Fruit fly (Drosophila melanogaster) whole organism, embryonic: Measurements from ENCODE around the gene gb.

Source experiments
- Asciz ChIP-seq: fragments of 200-800 bp; sonication (Bioruptor generic); optimal IDR thresholded peaks from 2 replicates; lab custom pipeline; 2017; ENCODE audit warnings: missing biosample characterization, mild to moderate bottlenecking, missing genetic modification characterization, missing genetic modification reagents
- Atf-2 ChIP-seq: fragments of 200-800 bp; sonication (Bioruptor generic); optimal IDR thresholded peaks from 2 replicates; lab custom pipeline; 2016; ENCODE audit warnings: missing biosample characterization, missing genetic modification characterization
- Bdp1 ChIP-seq: fragments of 200-800 bp; sonication (Bioruptor generic); optimal IDR thresholded peaks from 3 replicates; lab custom pipeline; 2016; ENCODE audit warnings: missing biosample characterization, missing genetic modification characterization
- CG11093 ChIP-seq: fragments of 200-800 bp; sonication (Bioruptor generic); IDR thresholded peaks from 3 replicates; pipeline ENCODE4 v1.3.6; 2022; ENCODE audit warnings: missing biosample characterization, missing genetic modification characterization
- CG11504 ChIP-seq: fragments of 200-800 bp; sonication (Bioruptor generic); optimal IDR thresholded peaks from 3 replicates; lab custom pipeline; 2019; ENCODE audit warnings: missing biosample characterization, mild to moderate bottlenecking, missing genetic modification characterization, moderate library complexity
- CG11560 ChIP-seq: fragments of 200-800 bp; sonication (Bioruptor generic); IDR thresholded peaks from 3 replicates; pipeline ENCODE4 v1.3.6; 2022; ENCODE audit warnings: missing biosample characterization, missing genetic modification characterization
- CG14965 ChIP-seq: fragments of 200-800 bp; sonication (Bioruptor generic); optimal IDR thresholded peaks from 2 replicates; lab custom pipeline; 2016; ENCODE audit warnings: missing biosample characterization, missing genetic modification characterization, borderline replicate concordance
- CG30403 ChIP-seq: fragments of 200-800 bp; sonication (Bioruptor generic); optimal IDR thresholded peaks from 3 replicates; lab custom pipeline; 2016; ENCODE audit warnings: missing biosample characterization, missing genetic modification characterization
- CG3847 ChIP-seq: fragments of 200-800 bp; sonication (Bioruptor generic); IDR thresholded peaks from 2 replicates; pipeline ENCODE4 v1.3.6; 2022; ENCODE audit warnings: missing biosample characterization, missing genetic modification characterization
- CG43689 ChIP-seq: fragments of 200-800 bp; sonication (Bioruptor generic); IDR thresholded peaks from 2 replicates; pipeline ENCODE4 v1.3.6; 2022; ENCODE audit warnings: missing biosample characterization, missing genetic modification characterization
- CG6689 ChIP-seq: fragments of 200-800 bp; sonication (Bioruptor generic); IDR thresholded peaks from 2 replicates; pipeline ENCODE4 v1.3.6; 2022; ENCODE audit warnings: missing biosample characterization, missing genetic modification characterization
- CG7271 ChIP-seq: fragments of 200-800 bp; sonication (Bioruptor generic); optimal IDR thresholded peaks from 2 replicates; lab custom pipeline; 2018; ENCODE audit warnings: missing biosample characterization, mild to moderate bottlenecking, missing genetic modification characterization, moderate library complexity
- CG7372 ChIP-seq: fragments of 200-800 bp; sonication (Bioruptor generic); IDR thresholded peaks from 2 replicates; pipeline ENCODE4 v1.3.6; 2022; ENCODE audit warnings: missing biosample characterization, missing genetic modification characterization
- CG7556 ChIP-seq: fragments of 200-800 bp; sonication (Bioruptor generic); optimal IDR thresholded peaks from 2 replicates; lab custom pipeline; 2017; ENCODE audit warnings: missing biosample characterization, mild to moderate bottlenecking, missing genetic modification characterization
- CG8281 ChIP-seq: fragments of 200-800 bp; sonication (Bioruptor generic); optimal IDR thresholded peaks from 2 replicates; lab custom pipeline; 2018; ENCODE audit warnings: missing biosample characterization, mild to moderate bottlenecking, missing genetic modification characterization, moderate library complexity
- CG9876 ChIP-seq: fragments of 200-800 bp; sonication (Bioruptor generic); optimal IDR thresholded peaks from 2 replicates; lab custom pipeline; 2016; ENCODE audit warnings: missing biosample characterization, missing genetic modification characterization
- CkIIα-i1 ChIP-seq: fragments of 200-800 bp; sonication (Bioruptor generic); IDR thresholded peaks from 2 replicates; pipeline ENCODE4 v1.3.6; 2022; ENCODE audit warnings: missing biosample characterization, missing genetic modification characterization
- Dek ChIP-seq: fragments of 200-800 bp; sonication (Bioruptor generic); optimal IDR thresholded peaks from 3 replicates; lab custom pipeline; 2019; ENCODE audit warnings: missing biosample characterization, mild to moderate bottlenecking, missing genetic modification characterization, moderate library complexity
- Gug ChIP-seq: fragments of 200-800 bp; sonication (Bioruptor generic); IDR thresholded peaks from 4 replicates; pipeline ENCODE4 v1.3.6; 2022; ENCODE audit warnings: missing biosample characterization, missing genetic modification characterization
- H2.0 ChIP-seq: fragments of 200-800 bp; sonication (Bioruptor generic); IDR thresholded peaks from 2 replicates; pipeline ENCODE4 v1.3.6; 2022; ENCODE audit warnings: missing biosample characterization, missing genetic modification characterization
- Hr78 ChIP-seq, 2 experiments: fragments of 200-800 bp in 1 of 2; fragments of >200 bp in 1 of 2; sonication (Bioruptor generic) in 1 of 2; optimal IDR thresholded peaks; 2 replicates each; lab custom pipeline; 2017 to 2019; ENCODE audit warnings: missing biosample characterization in 2 of 2, missing genetic modification characterization in 2 of 2, mild to moderate bottlenecking in 1 of 2, moderate library complexity in 1 of 2
- MTF-1 ChIP-seq: fragments of 200-800 bp; sonication (Bioruptor generic); optimal IDR thresholded peaks from 2 replicates; lab custom pipeline; 2018; ENCODE audit warnings: missing biosample characterization, mild to moderate bottlenecking, missing genetic modification characterization, borderline replicate concordance
- Med ChIP-seq: fragments of 200-800 bp; sonication (Bioruptor generic); peaks from one replicate; lab custom pipeline; 2016; ENCODE audit warnings: missing biosample characterization, missing genetic modification characterization, mild to moderate bottlenecking, inconsistent platforms, moderate library complexity
- Mes4 ChIP-seq: fragments of 200-800 bp; sonication (Bioruptor generic); optimal IDR thresholded peaks from 2 replicates; lab custom pipeline; 2016; ENCODE audit warnings: missing biosample characterization, missing genetic modification characterization
- NC2α ChIP-seq: fragments of 200-800 bp; sonication (Bioruptor generic); optimal IDR thresholded peaks from 2 replicates; lab custom pipeline; 2016; ENCODE audit warnings: missing biosample characterization, missing genetic modification characterization
- NC2β ChIP-seq: fragments of 200-800 bp; sonication (Bioruptor generic); optimal IDR thresholded peaks from 2 replicates; lab custom pipeline; 2016; ENCODE audit warnings: missing biosample characterization, missing genetic modification characterization
- NK7.1 ChIP-seq: fragments of 200-800 bp; sonication (Bioruptor generic); optimal IDR thresholded peaks from 3 replicates; lab custom pipeline; 2016; ENCODE audit warnings: missing biosample characterization, missing genetic modification characterization
- Nf-YA ChIP-seq: fragments of 200-800 bp; sonication (Bioruptor generic); IDR thresholded peaks from 2 replicates; pipeline ENCODE4 v1.3.6; 2022; ENCODE audit warnings: missing biosample characterization, missing genetic modification characterization
- Sox100B ChIP-seq: fragments of 200-800 bp; sonication (Bioruptor generic); optimal IDR thresholded peaks from 3 replicates; lab custom pipeline; 2018; ENCODE audit warnings: missing biosample characterization, mild to moderate bottlenecking, missing genetic modification characterization
- amos ChIP-seq: fragments of 200-800 bp; sonication (Bioruptor generic); IDR thresholded peaks from 2 replicates; pipeline ENCODE4 v1.3.6; 2022; ENCODE audit warnings: missing biosample characterization, missing genetic modification characterization; ENCODE audit not compliant: partially characterized antibody
- bcd ChIP-seq: fragments of 200-800 bp; sonication (Bioruptor generic); optimal IDR thresholded peaks from 2 replicates; lab custom pipeline; 2017; ENCODE audit warnings: missing biosample characterization, mild to moderate bottlenecking, missing genetic modification characterization
- chif ChIP-seq, 2 experiments: fragments of 200-800 bp; sonication (Bioruptor generic); optimal IDR thresholded peaks; 3 replicates each; lab custom pipeline; 2016; ENCODE audit warnings: missing biosample characterization in 2 of 2, missing genetic modification characterization in 2 of 2
- ci ChIP-seq: fragments of 200-800 bp; sonication (Bioruptor generic); IDR thresholded peaks from 3 replicates; pipeline ENCODE4 v1.3.6; 2022; ENCODE audit warnings: missing biosample characterization, missing genetic modification characterization
- crp ChIP-seq, 2 experiments: fragments of 200-800 bp; sonication (Bioruptor generic); optimal IDR thresholded peaks; 2 replicates in 1 of 2; 3 replicates in 1 of 2; lab custom pipeline; 2017; ENCODE audit warnings: missing biosample characterization in 2 of 2, missing genetic modification characterization in 2 of 2, mild to moderate bottlenecking in 1 of 2, moderate library complexity in 1 of 2
- disco-r ChIP-seq: fragments of 200-800 bp; sonication (Bioruptor generic); optimal IDR thresholded peaks from 2 replicates; lab custom pipeline; 2016; ENCODE audit warnings: missing biosample characterization, missing genetic modification characterization
- dpn ChIP-seq, 2 experiments: fragments of 200-800 bp; sonication (Bioruptor generic); optimal IDR thresholded peaks; 3 replicates each; lab custom pipeline; 2016; ENCODE audit warnings: missing biosample characterization in 2 of 2, missing genetic modification characterization in 2 of 2
- gsb-n ChIP-seq: fragments of 200-800 bp; sonication (Bioruptor generic); optimal IDR thresholded peaks from 3 replicates; lab custom pipeline; 2018; ENCODE audit warnings: missing biosample characterization, mild to moderate bottlenecking, missing genetic modification characterization
- her ChIP-seq: fragments of 200-800 bp; sonication (Bioruptor generic); optimal IDR thresholded peaks from 2 replicates; lab custom pipeline; 2016; ENCODE audit warnings: missing biosample characterization, missing genetic modification characterization
- hth ChIP-seq: fragments of >200 bp; optimal IDR thresholded peaks from 2 replicates; lab custom pipeline; 2017; ENCODE audit warnings: inconsistent platforms
- kay ChIP-seq: fragments of 200-800 bp; sonication (Bioruptor generic); optimal IDR thresholded peaks from 2 replicates; lab custom pipeline; 2016; ENCODE audit warnings: missing biosample characterization, missing genetic modification characterization
- klu ChIP-seq: fragments of 200-800 bp; sonication (Bioruptor generic); IDR thresholded peaks from 2 replicates; pipeline ENCODE4 v1.3.6; 2022; ENCODE audit warnings: missing biosample characterization, missing genetic modification characterization
- lmd ChIP-seq: fragments of 200-800 bp; sonication (Bioruptor generic); IDR thresholded peaks from 2 replicates; pipeline ENCODE4 v1.3.6; 2022; ENCODE audit warnings: missing biosample characterization, missing genetic modification characterization
- mld ChIP-seq: fragments of 200-800 bp; sonication (Bioruptor generic); IDR thresholded peaks from 3 replicates; pipeline ENCODE4 v1.3.6; 2022; ENCODE audit warnings: missing biosample characterization, missing genetic modification characterization; ENCODE audit not compliant: partially characterized antibody
- onecut ChIP-seq: fragments of 200-800 bp; sonication (Bioruptor generic); IDR thresholded peaks from 2 replicates; pipeline ENCODE4 v1.3.6; 2022; ENCODE audit warnings: missing biosample characterization, missing genetic modification characterization
- phol ChIP-seq: fragments of 200-800 bp; sonication (Bioruptor generic); optimal IDR thresholded peaks from 3 replicates; lab custom pipeline; 2018; ENCODE audit warnings: missing biosample characterization, mild to moderate bottlenecking, missing genetic modification characterization, moderate library complexity
- repo ChIP-seq: fragments of 200-800 bp; sonication (Bioruptor generic); optimal IDR thresholded peaks from 2 replicates; lab custom pipeline; 2016; ENCODE audit warnings: missing biosample characterization, missing genetic modification characterization
- slou ChIP-seq: fragments of 200-800 bp; sonication (Bioruptor generic); optimal IDR thresholded peaks from 3 replicates; lab custom pipeline; 2016; ENCODE audit warnings: missing biosample characterization, missing genetic modification characterization
- slp2 ChIP-seq: fragments of 200-800 bp; sonication (Bioruptor generic); optimal IDR thresholded peaks from 2 replicates; lab custom pipeline; 2016; ENCODE audit warnings: missing biosample characterization, missing genetic modification characterization
- stc ChIP-seq: fragments of 200-800 bp; sonication (Bioruptor generic); IDR thresholded peaks from 2 replicates; pipeline ENCODE4 v1.3.6; 2022; ENCODE audit warnings: missing biosample characterization, missing genetic modification characterization
- tgo ChIP-seq: fragments of 200-800 bp; sonication (Bioruptor generic); IDR thresholded peaks from 3 replicates; pipeline ENCODE4 v1.3.6; 2022; ENCODE audit warnings: missing biosample characterization, missing genetic modification characterization
- trh ChIP-seq: fragments of 200-800 bp; sonication (Bioruptor generic); optimal IDR thresholded peaks from 2 replicates; lab custom pipeline; 2016; ENCODE audit warnings: missing biosample characterization, missing genetic modification characterization
- wor ChIP-seq: fragments of 200-800 bp; sonication (Bioruptor generic); IDR thresholded peaks from 2 replicates; pipeline ENCODE4 v1.3.6; 2022; ENCODE audit warnings: missing biosample characterization, missing genetic modification characterization

Gene gb

dm6 chr3R:27137914-27138323, 25.8 kb upstream of the gb start (continued):
- TF ChIP-seq CG7556 (peak; percentile 41), slou (GFP tag; lab: Kevin White, UChicago) (no peak), H2.0 (GFP tag; lab: Robert Waterston, UW) (no peak), kay (GFP tag; lab: Kevin White, UChicago) (no peak), Mes4 (GFP tag; lab: Kevin White, UChicago) (peak; percentile 60), MTF-1 (GFP tag; lab: Kevin White, UChicago) (no peak), CG43689 (GFP tag; lab: Robert Waterston, UW) (no peak), onecut (GFP tag; lab: Robert Waterston, UW) (no peak), crp (GFP tag; optimal IDR thresholded peaks at IDR 0.05; lab: Kevin White, UChicago) (no peak), trh (GFP tag; lab: Kevin White, UChicago) (peak; percentile 24), Asciz (GFP tag; lab: Kevin White, UChicago) (peak; percentile 81), NC2α (GFP tag; lab: Kevin White, UChicago) (no peak), NK7.1 (GFP tag; lab: Kevin White, UChicago) (no peak), CkIIα-i1 (no peak), CG30403 (GFP tag; lab: Kevin White, UChicago) (no peak), repo (GFP tag; lab: Kevin White, UChicago) (no peak), CG14965 (no peak), bcd (GFP tag; lab: Kevin White, UChicago) (no peak), Sox100B (peak; percentile 62), dpn (GFP tag; optimal IDR thresholded peaks at IDR 0.05; lab: Kevin White, UChicago) (peak in 1 of 2 experiments; percentile 17), phol (tag; lab: Kevin White, UChicago) (no peak), Bdp1 (GFP tag; lab: Kevin White, UChicago) (no peak), CG7271 (tag; lab: Kevin White, UChicago) (peak; percentile 11), NC2β (no peak), Atf-2 (GFP tag; lab: Kevin White, UChicago) (no peak), hth (no peak), Gug (no peak), CG7372 (GFP tag; lab: Robert Waterston, UW) (peak; percentile 41), CG11560 (tag; lab: Robert Waterston, UW) (no peak), mld (GFP tag; lab: Robert Waterston, UW) (no peak), ci (peak; percentile 67; the same call in 2 of the 3 replicates), klu (GFP tag; lab: Robert Waterston, UW) (no peak), disco-r (no peak), gsb-n (tag; lab: Kevin White, UChicago) (peak; percentile 38), CG3847 (GFP tag; lab: Robert Waterston, UW) (no peak), Nf-YA (GFP tag; lab: Robert Waterston, UW) (no peak), lmd (GFP tag; lab: Robert Waterston, UW) (no peak), CG8281 (tag; lab: Kevin White, UChicago) (peak; percentile 21), slp2 (GFP tag; lab: Kevin White, UChicago) (peak; percentile 22), CG11093 (GFP tag; lab: Robert Waterston, UW) (no peak), wor (GFP tag; lab: Robert Waterston, UW) (no peak), CG6689 (0 out of 2 replicates have a peak, but pooled peaks have one; percentile 24), tgo (GFP tag; lab: Robert Waterston, UW) (no peak), chif (GFP tag; optimal IDR thresholded peaks at IDR 0.05; lab: Kevin White, UChicago) (no peak), Med (GFP tag; lab: Kevin White, UChicago) (peak; percentile 80), CG11504 (tag; lab: Kevin White, UChicago) (peak; percentile 62), stc (GFP tag; lab: Robert Waterston, UW) (peak; percentile 17; the same call in 1 of the 2 replicates), Dek (no peak), CG9876 (peak; percentile 33), amos (no peak), her (GFP tag; lab: Kevin White, UChicago) (no peak), Hr78 (GFP tag; optimal IDR thresholded peaks at IDR 0.05; lab: Kevin White, UChicago) (peak in 1 of 2 experiments; percentile 68)
